Fruit fly (Drosophila melanogaster): ENCODE measurements around the gene bcd.

The bcd gene

dm6 chr3R:6723537-6724171 is 35.6 kb downstream of the bcd start (continued):
- no peak for TF ChIP-seq CG10321 (GFP tag; IDR thresholded peaks at IDR 0.05)
- TF ChIP-seq Fer2 (tag; optimal IDR thresholded peaks at IDR 0.05): no peak
- TF ChIP-seq bab2 (GFP tag; optimal IDR thresholded peaks at IDR 0.05): no peak
- TF ChIP-seq CG16863 (GFP tag; optimal IDR thresholded peaks at IDR 0.05): no peak
- no peak for TF ChIP-seq Awh (GFP tag; IDR thresholded peaks at IDR 0.05)
- TF ChIP-seq D (optimal IDR thresholded peaks at IDR 0.05): peak; percentile 59
- TF ChIP-seq D (GFP tag; optimal IDR thresholded peaks at IDR 0.05): peak; percentile 66
- no peak for TF ChIP-seq NC2β (GFP tag; optimal IDR thresholded peaks at IDR 0.05)
- no peak for TF ChIP-seq CG10654 (GFP tag; optimal IDR thresholded peaks at IDR 0.05)
- no peak for TF ChIP-seq CG11723 (GFP tag; optimal IDR thresholded peaks at IDR 0.05)
- no peak for TF ChIP-seq CG4730 (GFP tag; IDR thresholded peaks at IDR 0.05)
- TF ChIP-seq gsb (GFP tag; IDR thresholded peaks at IDR 0.05): no peak
- TF ChIP-seq hkb (optimal IDR thresholded peaks at IDR 0.05): no peak
- TF ChIP-seq hkb (GFP tag; IDR thresholded peaks at IDR 0.05): no peak
- peak; percentile 48 for TF ChIP-seq Kr (GFP tag; optimal IDR thresholded peaks at IDR 0.05)
- no peak for TF ChIP-seq CG10431 (GFP tag; optimal IDR thresholded peaks at IDR 0.05)
- peak; percentile 27 for TF ChIP-seq CG13775 (GFP tag; optimal IDR thresholded peaks at IDR 0.05)
- no peak for TF ChIP-seq CG5953 (GFP tag; IDR thresholded peaks at IDR 0.05)
- no peak for TF ChIP-seq CG42726 (GFP tag; IDR thresholded peaks at IDR 0.05; ENCODE audit: partially characterized antibody)
- no peak for TF ChIP-seq Trl (optimal IDR thresholded peaks at IDR 0.05)
- no peak for TF ChIP-seq Trl (GFP tag; optimal IDR thresholded peaks at IDR 0.05)
- no peak for TF ChIP-seq CG3163 (GFP tag; optimal IDR thresholded peaks at IDR 0.05)
- peak; percentile 12 for TF ChIP-seq CG1233 (GFP tag; optimal IDR thresholded peaks at IDR 0.05)
- TF ChIP-seq CG15011 (GFP tag; optimal IDR thresholded peaks at IDR 0.05): peak; percentile 20
- no peak for TF ChIP-seq Elba2 (GFP tag; optimal IDR thresholded peaks at IDR 0.05)
- TF ChIP-seq CG18764 (GFP tag; optimal IDR thresholded peaks at IDR 0.05): no peak
- no peak; the same call in none of the 2 replicates for TF ChIP-seq CG4404 (GFP tag; IDR thresholded peaks at IDR 0.05)
- TF ChIP-seq pros (GFP tag; optimal IDR thresholded peaks at IDR 0.05): no peak
- TF ChIP-seq Ets97D (GFP tag; optimal IDR thresholded peaks at IDR 0.05): no peak
- TF ChIP-seq org-1 (GFP tag; optimal IDR thresholded peaks at IDR 0.05): no peak
- no peak for TF ChIP-seq unc-4 (GFP tag; IDR thresholded peaks at IDR 0.05; ENCODE audit: partially characterized antibody)
- TF ChIP-seq CkIIα-i1 (GFP tag; IDR thresholded peaks at IDR 0.05): no peak
- TF ChIP-seq CG34224 (GFP tag; IDR thresholded peaks at IDR 0.05; ENCODE audit: partially characterized antibody): no peak
- TF ChIP-seq CG9727 (GFP tag; optimal IDR thresholded peaks at IDR 0.05): peak; percentile 70
- peak; percentile 9 for TF ChIP-seq odd (GFP tag; optimal IDR thresholded peaks at IDR 0.05)
- TF ChIP-seq CG2889 (GFP tag; IDR thresholded peaks at IDR 0.05): no peak
- no peak for TF ChIP-seq CG8290 (GFP tag; optimal IDR thresholded peaks at IDR 0.05)
- no peak for TF ChIP-seq CG8290 (tag; optimal IDR thresholded peaks at IDR 0.05)
- TF ChIP-seq Neu2 (GFP tag; optimal IDR thresholded peaks at IDR 0.05; ENCODE audit: borderline replicate concordance): peak; percentile 9
- TF ChIP-seq CG3847 (GFP tag; IDR thresholded peaks at IDR 0.05): no peak
- TF ChIP-seq CG1647 (GFP tag; optimal IDR thresholded peaks at IDR 0.05): no peak
- TF ChIP-seq gt (GFP tag; IDR thresholded peaks at IDR 0.05): no peak
- TF ChIP-seq Dref (GFP tag; IDR thresholded peaks at IDR 0.05): no peak
- TF ChIP-seq usp (GFP tag; optimal IDR thresholded peaks at IDR 0.05): no peak
- peak; percentile 26 for TF ChIP-seq tin (GFP tag; optimal IDR thresholded peaks at IDR 0.05)
- TF ChIP-seq MBD-R2 (GFP tag; IDR thresholded peaks at IDR 0.05): no peak
- TF ChIP-seq CG1602 (GFP tag; optimal IDR thresholded peaks at IDR 0.05): no peak
- TF ChIP-seq lab (GFP tag; optimal IDR thresholded peaks at IDR 0.05): no peak
- no peak for TF ChIP-seq her (GFP tag; optimal IDR thresholded peaks at IDR 0.05)
- TF ChIP-seq aop (GFP tag; IDR thresholded peaks at IDR 0.05): no peak
- no peak for TF ChIP-seq CG32772 (GFP tag; IDR thresholded peaks at IDR 0.05)
- no peak for TF ChIP-seq CG1832 (GFP tag; optimal IDR thresholded peaks at IDR 0.05)
- TF ChIP-seq CG6254 (GFP tag; optimal IDR thresholded peaks at IDR 0.05): peak; percentile 27

Measured in whole organism, embryonic.